Worm (Caenorhabditis elegans) whole organism, L1 larva: ENCODE measurements around the gene C44B7.7.

Experiments used
- C04F5.9 ChIP-seq: sonication (generic microtip); optimal IDR thresholded peaks from 2 replicates; lab custom pipeline; 2016; ENCODE audit warnings: missing genetic modification characterization, missing compliant biosample characterization
- C16A3.4 ChIP-seq: fragments of 150-350 bp; optimal IDR thresholded peaks from 2 replicates; lab custom pipeline; 2014; ENCODE audit warnings: missing biosample characterization, missing genetic modification characterization
- F16B12.6 ChIP-seq: fragments of 150-350 bp; optimal IDR thresholded peaks from 2 replicates; lab custom pipeline; 2014; ENCODE audit warnings: missing biosample characterization, missing genetic modification characterization
- Y116A8C.19 ChIP-seq: sonication (generic microtip); optimal IDR thresholded peaks from 2 replicates; lab custom pipeline; 2016; ENCODE audit warnings: missing compliant biosample characterization, missing genetic modification characterization, borderline replicate concordance
- ama-1 ChIP-seq: fragments of 150-350 bp; optimal IDR thresholded peaks from 2 replicates; lab custom pipeline; 2014
- blmp-1 ChIP-seq: fragments of 150-350 bp; optimal IDR thresholded peaks from 2 replicates; lab custom pipeline; 2014; ENCODE audit warnings: missing biosample characterization, missing genetic modification characterization
- ceh-8 ChIP-seq: fragments of 200-800 bp; sonication (Bioruptor generic); optimal IDR thresholded peaks from 2 replicates; lab custom pipeline; 2018; ENCODE audit warnings: mild to moderate bottlenecking, missing genetic modification characterization, moderate library complexity, missing compliant biosample characterization
- ceh-82 ChIP-seq, 3 experiments: fragments of 150-350 bp in 1 of 3; sonication (generic microtip) in 2 of 3; optimal IDR thresholded peaks; 2 replicates each; lab custom pipeline; 2014 to 2017; ENCODE audit warnings: missing biosample characterization in 3 of 3, missing genetic modification characterization in 3 of 3
- ceh-88 ChIP-seq: fragments of 200-800 bp; sonication (Bioruptor generic); IDR thresholded peaks from 2 replicates; pipeline ENCODE4 v1.3.6; 2022; ENCODE audit warnings: missing genetic modification characterization, missing compliant biosample characterization
- dpl-1 ChIP-seq, 3 experiments: fragments of 150-350 bp in 2 of 3; sonication (generic microtip) in 1 of 3; optimal IDR thresholded peaks; 2 replicates each; lab custom pipeline; 2014 to 2017; ENCODE audit warnings: missing biosample characterization in 3 of 3, missing genetic modification characterization in 3 of 3, missing genetic modification reagents in 3 of 3
- efl-1 ChIP-seq, 4 experiments: fragments of 150-350 bp; optimal IDR thresholded peaks in 3 of 4; peaks in 1 of 4; 1 replicate in 1 of 4; 2 replicates in 3 of 4; lab custom pipeline; 2014; ENCODE audit warnings: missing biosample characterization in 2 of 4, missing genetic modification characterization in 2 of 4, missing genetic modification reagents in 2 of 4
- efl-3 ChIP-seq: fragments of 200-800 bp; sonication (Bioruptor generic); optimal IDR thresholded peaks from 2 replicates; lab custom pipeline; 2018; ENCODE audit warnings: mild to moderate bottlenecking, missing genetic modification characterization, missing compliant biosample characterization
- egl-13 ChIP-seq: sonication (generic microtip); optimal IDR thresholded peaks from 2 replicates; lab custom pipeline; 2016; ENCODE audit warnings: missing genotype, missing genetic modification reagents, missing genetic modification characterization, missing compliant biosample characterization
- egl-27 ChIP-seq, 2 experiments: fragments of 150-350 bp in 1 of 2; sonication (generic microtip); optimal IDR thresholded peaks; 3 replicates each; lab custom pipeline; 2017 to 2018; ENCODE audit warnings: missing biosample characterization in 2 of 2, missing genetic modification characterization in 2 of 2, missing genetic modification reagents in 2 of 2
- elt-2 ChIP-seq: sonication (generic microtip); optimal IDR thresholded peaks from 2 replicates; lab custom pipeline; 2016; ENCODE audit warnings: missing genetic modification characterization, mild to moderate bottlenecking, inconsistent platforms, missing compliant biosample characterization, missing genetic modification reagents
- elt-3 ChIP-seq, 6 experiments: fragments of 150-350 bp in 1 of 6; sonication (generic microtip); optimal IDR thresholded peaks; 2 replicates each; lab custom pipeline; 2017 to 2018; ENCODE audit warnings: missing biosample characterization in 6 of 6, missing genetic modification characterization in 6 of 6, inconsistent platforms in 1 of 6
- ets-5 ChIP-seq: fragments of 200-800 bp; sonication (Bioruptor generic); IDR thresholded peaks from 2 replicates; pipeline ENCODE4 v1.3.6; 2022; ENCODE audit warnings: missing genetic modification characterization, missing compliant biosample characterization
- fos-1 ChIP-seq: fragments of 150-350 bp; optimal IDR thresholded peaks from 2 replicates; lab custom pipeline; 2014; ENCODE audit warnings: missing biosample characterization, missing genetic modification characterization
- grh-1 ChIP-seq: fragments of 200-800 bp; sonication (Bioruptor generic); IDR thresholded peaks from 2 replicates; pipeline ENCODE4 v1.3.6; 2022; ENCODE audit warnings: missing genetic modification reagents, missing genetic modification characterization, missing compliant biosample characterization
- hlh-4 ChIP-seq: sonication (generic microtip); optimal IDR thresholded peaks from 2 replicates; lab custom pipeline; 2016; ENCODE audit warnings: mild to moderate bottlenecking, missing genetic modification characterization, missing compliant biosample characterization
- irx-1 ChIP-seq: sonication (generic microtip); optimal IDR thresholded peaks from 2 replicates; lab custom pipeline; 2016; ENCODE audit warnings: missing genetic modification characterization, missing compliant biosample characterization
- jun-1 ChIP-seq: fragments of 150-350 bp; optimal IDR thresholded peaks from 2 replicates; lab custom pipeline; 2014; ENCODE audit warnings: missing biosample characterization, missing genetic modification reagents, missing genetic modification characterization
- lin-13 ChIP-seq: fragments of 150-350 bp; optimal IDR thresholded peaks from 2 replicates; lab custom pipeline; 2014; ENCODE audit warnings: missing biosample characterization, missing genetic modification reagents, missing genetic modification characterization
- lin-14 ChIP-seq: fragments of 200-800 bp; sonication (Bioruptor generic); optimal IDR thresholded peaks from 2 replicates; lab custom pipeline; 2018; ENCODE audit warnings: mild to moderate bottlenecking, missing genetic modification characterization, moderate library complexity, missing compliant biosample characterization
- lin-15B ChIP-seq: fragments of 150-350 bp; sonication (generic microtip); optimal IDR thresholded peaks from 3 replicates; lab custom pipeline; 2014; ENCODE audit warnings: missing biosample characterization, missing genetic modification characterization
- lin-39 ChIP-seq: fragments of 150-350 bp; optimal IDR thresholded peaks from 2 replicates; lab custom pipeline; 2014; ENCODE audit warnings: missing biosample characterization, missing genetic modification reagents, missing genetic modification characterization
- lir-3 ChIP-seq: sonication (generic microtip); optimal IDR thresholded peaks from 2 replicates; lab custom pipeline; 2016; ENCODE audit warnings: mild to moderate bottlenecking, missing genetic modification characterization, moderate library complexity, missing compliant biosample characterization; ENCODE audit not compliant: poor library complexity
- lsy-2 ChIP-seq, 2 experiments: fragments of 150-350 bp; optimal IDR thresholded peaks; 2 replicates each; lab custom pipeline; 2014; ENCODE audit warnings: missing biosample characterization in 2 of 2, missing genetic modification characterization in 2 of 2
- mab-9 ChIP-seq: fragments of 200-800 bp; sonication (Bioruptor generic); IDR thresholded peaks from 2 replicates; pipeline ENCODE4 v1.3.6; 2022; ENCODE audit warnings: missing genetic modification reagents, missing genetic modification characterization, missing compliant biosample characterization
- mdl-1 ChIP-seq, 2 experiments: fragments of 150-350 bp; optimal IDR thresholded peaks; 2 replicates each; lab custom pipeline; 2014 to 2017; ENCODE audit warnings: missing biosample characterization in 2 of 2, missing genetic modification characterization in 2 of 2, inconsistent platforms in 1 of 2
- nhr-11 ChIP-seq: fragments of 150-350 bp; optimal IDR thresholded peaks from 2 replicates; lab custom pipeline; 2014; ENCODE audit warnings: missing biosample characterization, missing genetic modification characterization
- nhr-19 ChIP-seq: fragments of 200-800 bp; sonication (Bioruptor generic); conservative IDR thresholded peaks from 2 replicates; pipeline ENCODE4 v1.3.6; 2022; ENCODE audit warnings: missing genetic modification characterization, missing compliant biosample characterization
- nhr-20 ChIP-seq: sonication (generic microtip); optimal IDR thresholded peaks from 2 replicates; lab custom pipeline; 2016; ENCODE audit warnings: mild to moderate bottlenecking, missing genetic modification characterization, missing compliant biosample characterization
- nhr-237 ChIP-seq: fragments of 150-350 bp; optimal IDR thresholded peaks from 2 replicates; lab custom pipeline; 2014; ENCODE audit warnings: missing biosample characterization, missing genetic modification characterization
- nhr-28 ChIP-seq: fragments of 150-350 bp; optimal IDR thresholded peaks from 2 replicates; lab custom pipeline; 2014; ENCODE audit warnings: missing biosample characterization, missing genetic modification characterization
- nhr-47 ChIP-seq: sonication (generic microtip); optimal IDR thresholded peaks from 2 replicates; lab custom pipeline; 2016; ENCODE audit warnings: mild to moderate bottlenecking, missing genetic modification characterization, moderate library complexity, missing compliant biosample characterization
- nhr-85 ChIP-seq: sonication (generic microtip); peaks from one replicate; lab custom pipeline; 2016; ENCODE audit warnings: missing genetic modification characterization, inconsistent platforms, missing compliant biosample characterization
- nhr-90 ChIP-seq: sonication (generic microtip); optimal IDR thresholded peaks from 2 replicates; lab custom pipeline; 2016; ENCODE audit warnings: mild to moderate bottlenecking, missing genetic modification characterization, missing compliant biosample characterization; ENCODE audit not compliant: poor library complexity
- pag-3 ChIP-seq: sonication (generic microtip); optimal IDR thresholded peaks from 2 replicates; lab custom pipeline; 2017; ENCODE audit warnings: missing genetic modification characterization, mild to moderate bottlenecking, missing compliant biosample characterization, antibody characterized with exemption, borderline replicate concordance; ENCODE audit not compliant: insufficient read depth
- rnt-1 ChIP-seq: sonication (generic microtip); optimal IDR thresholded peaks from 2 replicates; lab custom pipeline; 2016; ENCODE audit warnings: mild to moderate bottlenecking, missing genetic modification characterization, moderate library complexity, missing compliant biosample characterization
- snu-23 ChIP-seq: sonication (generic microtip); optimal IDR thresholded peaks from 2 replicates; lab custom pipeline; 2016; ENCODE audit warnings: missing genetic modification characterization, missing compliant biosample characterization
- sox-4 ChIP-seq: sonication (generic microtip); optimal IDR thresholded peaks from 2 replicates; lab custom pipeline; 2016; ENCODE audit warnings: missing genetic modification characterization, missing compliant biosample characterization
- sptf-1 ChIP-seq: fragments of 150-350 bp; optimal IDR thresholded peaks from 2 replicates; lab custom pipeline; 2014; ENCODE audit warnings: missing biosample characterization, missing genetic modification characterization
- swsn-7 ChIP-seq: sonication (generic microtip); optimal IDR thresholded peaks from 2 replicates; lab custom pipeline; 2016; ENCODE audit warnings: missing genetic modification characterization, missing compliant biosample characterization
- unc-130 ChIP-seq: fragments of 150-350 bp; optimal IDR thresholded peaks from 2 replicates; lab custom pipeline; 2017; ENCODE audit warnings: missing biosample characterization, missing genetic modification characterization, inconsistent platforms
- unc-62 ChIP-seq: fragments of 150-350 bp; optimal IDR thresholded peaks from 2 replicates; lab custom pipeline; 2014; ENCODE audit warnings: missing biosample characterization, missing genetic modification reagents, missing genetic modification characterization
- vab-15 ChIP-seq: sonication (generic microtip); optimal IDR thresholded peaks from 2 replicates; lab custom pipeline; 2017; ENCODE audit warnings: missing genotype, mild to moderate bottlenecking, missing genetic modification characterization, missing compliant biosample characterization
- xbp-1 ChIP-seq: sonication (generic microtip); optimal IDR thresholded peaks from 2 replicates; lab custom pipeline; 2016; ENCODE audit warnings: missing genetic modification characterization, missing compliant biosample characterization
- zip-4 ChIP-seq: fragments of 200-800 bp; sonication (Bioruptor generic); optimal IDR thresholded peaks from 2 replicates; lab custom pipeline; 2018; ENCODE audit warnings: mild to moderate bottlenecking, missing genetic modification characterization, moderate library complexity, missing compliant biosample characterization
- ztf-11 ChIP-seq, 2 experiments: sonication (generic microtip); optimal IDR thresholded peaks; 2 replicates each; lab custom pipeline; 2016 to 2017; ENCODE audit warnings: missing genetic modification characterization in 2 of 2, missing biosample characterization in 1 of 2, missing compliant biosample characterization in 1 of 2
- ztf-4 ChIP-seq: fragments of 150-350 bp; optimal IDR thresholded peaks from 2 replicates; lab custom pipeline; 2014; ENCODE audit warnings: missing biosample characterization, missing genetic modification characterization

The C44B7.7 gene

ce11 chrII:6842651-6843118 lies 37.3 kb downstream of the C44B7.7 start (continued):
- TF ChIP-seq elt-3 (tag; optimal IDR thresholded peaks at IDR 0.05; lab: Kevin White, UChicago) (peak in 5 of 6 experiments; percentile 72 to 99 (median 89)), jun-1 (peak; percentile 73), zip-4 (no peak), nhr-28 (tag; lab: Kevin White, UChicago) (no peak), nhr-19 (GFP tag; lab: Robert Waterston, UW) (peak; percentile 71), ztf-11 (tag; optimal IDR thresholded peaks at IDR 0.05; lab: Kevin White, UChicago) (no peak), snu-23 (GFP tag; lab: Kevin White, UChicago) (peak; percentile 83), lir-3 (tag; lab: Kevin White, UChicago) (peak; percentile 52), mdl-1 (tag; optimal IDR thresholded peaks at IDR 0.05; lab: Kevin White, UChicago) (peak in 1 of 2 experiments; percentile 78), unc-130 (tag; lab: Kevin White, UChicago) (no peak), Y116A8C.19 (tag; lab: Kevin White, UChicago) (no peak), nhr-47 (tag; lab: Kevin White, UChicago) (peak; percentile 66), ama-1 (lab: Kevin White, UChicago) (no peak), C16A3.4 (tag; lab: Kevin White, UChicago) (peak; percentile 35), rnt-1 (peak; percentile 43), ceh-8 (GFP tag; lab: Kevin White, UChicago) (no peak), pag-3 (tag; lab: Kevin White, UChicago) (no peak), xbp-1 (peak; percentile 8), mab-9 (GFP tag; lab: Robert Waterston, UW) (no peak), sptf-1 (tag; lab: Kevin White, UChicago) (no peak), vab-15 (no peak), hlh-4 (tag; lab: Kevin White, UChicago) (no peak), ceh-88 (no peak), F16B12.6 (tag; lab: Kevin White, UChicago) (no peak), efl-3 (GFP tag; lab: Kevin White, UChicago) (no peak), fos-1 (tag; lab: Kevin White, UChicago) (peak; percentile 11), ceh-82 (tag; optimal IDR thresholded peaks at IDR 0.05; lab: Kevin White, UChicago) (peak in 2 of 3 experiments; percentile 7 to 14), sox-4 (tag; lab: Kevin White, UChicago) (no peak), dpl-1 (GFP tag; optimal IDR thresholded peaks at IDR 0.05; lab: Kevin White, UChicago) (peak in 1 of 3 experiments; percentile 5), C04F5.9 (tag; lab: Kevin White, UChicago) (no peak), nhr-85 (tag; lab: Kevin White, UChicago) (peak; percentile 99), lin-14 (GFP tag; lab: Kevin White, UChicago) (peak; percentile 95), irx-1 (tag; lab: Kevin White, UChicago) (no peak), nhr-20 (peak; percentile 94), ztf-4 (tag; lab: Kevin White, UChicago) (peak; percentile 40), lsy-2 (tag; optimal IDR thresholded peaks at IDR 0.05; lab: Kevin White, UChicago) (peak; percentile 64 to 68), lin-15B (tag; lab: Kevin White, UChicago) (no peak), nhr-90 (peak; percentile 86), grh-1 (peak; percentile 53; the same call in 1 of the 2 replicates), swsn-7 (tag; lab: Kevin White, UChicago) (peak; percentile 30), unc-62 (GFP tag; lab: Kevin White, UChicago) (no peak), lin-13 (GFP tag; lab: Kevin White, UChicago) (no peak), efl-1 (optimal IDR thresholded peaks at IDR 0.05; lab: Kevin White, UChicago) (peak in 1 of 2 experiments; percentile 28), efl-1 (GFP tag; optimal IDR thresholded peaks at IDR 0.05 in 1 of 2; lab: Kevin White, UChicago) (peak in 1 of 2 experiments; percentile 90), egl-27 (tag; optimal IDR thresholded peaks at IDR 0.05; lab: Kevin White, UChicago) (peak; percentile 98 to 99), nhr-237 (no peak), elt-2 (tag; lab: Kevin White, UChicago) (peak; percentile 98), ets-5 (no peak), egl-13 (no peak), lin-39 (tag; lab: Kevin White, UChicago) (no peak), blmp-1 (tag; lab: Kevin White, UChicago) (peak; percentile 89), nhr-11 (tag; lab: Kevin White, UChicago) (no peak)
